Fruit fly (Drosophila melanogaster) whole organism, prepupa: ENCODE measurements around the gene AGO2.

Source experiments
- CG10669 ChIP-seq: fragments of 200-800 bp; sonication (Bioruptor generic); optimal IDR thresholded peaks from 3 replicates; lab custom pipeline; 2018; ENCODE audit warnings: missing biosample characterization, mild to moderate bottlenecking, missing genetic modification characterization, moderate library complexity
- CG11762 ChIP-seq: fragments of 200-800 bp; sonication (Bioruptor generic); optimal IDR thresholded peaks from 3 replicates; lab custom pipeline; 2016; ENCODE audit warnings: missing biosample characterization, missing genetic modification characterization; ENCODE audit not compliant: insufficient read depth
- CG11902 ChIP-seq: fragments of 200-800 bp; sonication (Bioruptor generic); optimal IDR thresholded peaks from 3 replicates; lab custom pipeline; 2016; ENCODE audit warnings: missing biosample characterization, missing genetic modification characterization
- CG15336 ChIP-seq: fragments of 200-800 bp; sonication (Bioruptor generic); IDR thresholded peaks from 2 replicates; pipeline ENCODE4 v1.3.6; 2022; ENCODE audit warnings: missing biosample characterization, missing genetic modification characterization
- CG1621 ChIP-seq: fragments of 200-800 bp; sonication (Bioruptor generic); optimal IDR thresholded peaks from 3 replicates; lab custom pipeline; 2018; ENCODE audit warnings: missing biosample characterization, mild to moderate bottlenecking, missing genetic modification characterization
- CG16779 ChIP-seq: fragments of 200-800 bp; sonication (Bioruptor generic); optimal IDR thresholded peaks from 3 replicates; lab custom pipeline; 2017; ENCODE audit warnings: missing biosample characterization, mild to moderate bottlenecking, missing genetic modification characterization
- CG32006 ChIP-seq: fragments of 200-800 bp; sonication (Bioruptor generic); optimal IDR thresholded peaks from 3 replicates; lab custom pipeline; 2017; ENCODE audit warnings: missing biosample characterization, mild to moderate bottlenecking, missing genetic modification characterization
- CG34406 ChIP-seq: fragments of 200-800 bp; sonication (Bioruptor generic); optimal IDR thresholded peaks from 3 replicates; lab custom pipeline; 2016; ENCODE audit warnings: missing biosample characterization, missing genetic modification characterization
- CG3919 ChIP-seq: fragments of 200-800 bp; sonication (Bioruptor generic); optimal IDR thresholded peaks from 3 replicates; lab custom pipeline; 2016; ENCODE audit warnings: missing biosample characterization, missing genetic modification characterization
- CG4318 ChIP-seq: fragments of 200-800 bp; sonication (Bioruptor generic); optimal IDR thresholded peaks from 3 replicates; lab custom pipeline; 2017; ENCODE audit warnings: missing biosample characterization, mild to moderate bottlenecking, missing genetic modification characterization
- CG6276 ChIP-seq: fragments of 200-800 bp; sonication (Bioruptor generic); optimal IDR thresholded peaks from 2 replicates; lab custom pipeline; 2017; ENCODE audit warnings: missing biosample characterization, mild to moderate bottlenecking, missing genetic modification characterization
- CG6792 ChIP-seq: fragments of 200-800 bp; sonication (Bioruptor generic); optimal IDR thresholded peaks from 3 replicates; lab custom pipeline; 2016; ENCODE audit warnings: missing biosample characterization, missing genetic modification characterization
- CG6808 ChIP-seq: fragments of 200-800 bp; sonication (Bioruptor generic); optimal IDR thresholded peaks from 3 replicates; lab custom pipeline; 2017; ENCODE audit warnings: missing biosample characterization, missing genetic modification characterization, mild to moderate bottlenecking, moderate library complexity, missing genetic modification reagents
- CG6854 ChIP-seq: fragments of 200-800 bp; sonication (Bioruptor generic); optimal IDR thresholded peaks from 2 replicates; lab custom pipeline; 2017; ENCODE audit warnings: missing biosample characterization, mild to moderate bottlenecking, missing genetic modification characterization
- CG7368 ChIP-seq: fragments of 200-800 bp; sonication (Bioruptor generic); optimal IDR thresholded peaks from 3 replicates; lab custom pipeline; 2016; ENCODE audit warnings: missing biosample characterization, missing genetic modification characterization
- CG8119 ChIP-seq: fragments of 200-800 bp; sonication (Bioruptor generic); IDR thresholded peaks from 3 replicates; pipeline ENCODE4 v1.3.6; 2022; ENCODE audit warnings: missing biosample characterization, missing genetic modification characterization
- CG8632 ChIP-seq: fragments of 200-800 bp; sonication (Bioruptor generic); optimal IDR thresholded peaks from 3 replicates; lab custom pipeline; 2016; ENCODE audit warnings: missing biosample characterization, missing genetic modification characterization
- CG9139 ChIP-seq: fragments of 200-800 bp; sonication (Bioruptor generic); optimal IDR thresholded peaks from 3 replicates; lab custom pipeline; 2017; ENCODE audit warnings: missing biosample characterization, mild to moderate bottlenecking, missing genetic modification characterization
- Eip78C ChIP-seq: fragments of 200-800 bp; sonication (Bioruptor generic); peaks from one replicate; lab custom pipeline; 2016; ENCODE audit warnings: missing biosample characterization, missing genetic modification characterization
- Eip93F ChIP-seq: fragments of 200-800 bp; sonication (Bioruptor generic); optimal IDR thresholded peaks from 2 replicates; lab custom pipeline; 2016; ENCODE audit warnings: missing biosample characterization, mild to moderate bottlenecking, missing genetic modification characterization
- Ets21C ChIP-seq: fragments of 200-800 bp; sonication (Bioruptor generic); optimal IDR thresholded peaks from 3 replicates; lab custom pipeline; 2016; ENCODE audit warnings: missing biosample characterization, missing genetic modification characterization
- Hr38 ChIP-seq: sonication (Bioruptor generic); optimal IDR thresholded peaks from 2 replicates; lab custom pipeline; 2016; ENCODE audit warnings: missing biosample characterization, missing genetic modification characterization
- Hr39 ChIP-seq: fragments of 200-800 bp; sonication (Bioruptor generic); optimal IDR thresholded peaks from 2 replicates; lab custom pipeline; 2016; ENCODE audit warnings: missing biosample characterization, missing genetic modification characterization
- Hr4 ChIP-seq: fragments of 200-800 bp; sonication (Bioruptor generic); optimal IDR thresholded peaks from 3 replicates; lab custom pipeline; 2016; ENCODE audit warnings: missing biosample characterization, missing genetic modification characterization
- Met ChIP-seq: fragments of 200-800 bp; sonication (Bioruptor generic); optimal IDR thresholded peaks from 3 replicates; lab custom pipeline; 2016; ENCODE audit warnings: missing biosample characterization, missing genetic modification characterization
- Smox ChIP-seq: fragments of 200-800 bp; sonication (Bioruptor generic); optimal IDR thresholded peaks from 3 replicates; lab custom pipeline; 2016; ENCODE audit warnings: missing biosample characterization, missing genetic modification characterization
- Sox102F ChIP-seq: fragments of 200-800 bp; sonication (Bioruptor generic); optimal IDR thresholded peaks from 2 replicates; lab custom pipeline; 2016; ENCODE audit warnings: missing biosample characterization, mild to moderate bottlenecking, missing genetic modification characterization
- Sox14 ChIP-seq: fragments of 200-800 bp; sonication (Bioruptor generic); optimal IDR thresholded peaks from 3 replicates; lab custom pipeline; 2016; ENCODE audit warnings: missing biosample characterization, missing genetic modification characterization
- Sox15 ChIP-seq: fragments of 200-800 bp; sonication (Bioruptor generic); optimal IDR thresholded peaks from 3 replicates; lab custom pipeline; 2016; ENCODE audit warnings: missing biosample characterization, missing genetic modification characterization
- achi ChIP-seq: fragments of 200-800 bp; sonication (Bioruptor generic); optimal IDR thresholded peaks from 3 replicates; lab custom pipeline; 2016; ENCODE audit warnings: missing biosample characterization, missing genetic modification characterization
- acj6 ChIP-seq: fragments of 200-800 bp; sonication (Bioruptor generic); optimal IDR thresholded peaks from 3 replicates; lab custom pipeline; 2016; ENCODE audit warnings: missing biosample characterization, missing genetic modification characterization
- dac ChIP-seq: fragments of 200-800 bp; sonication (Bioruptor generic); optimal IDR thresholded peaks from 2 replicates; lab custom pipeline; 2017; ENCODE audit warnings: missing biosample characterization, mild to moderate bottlenecking, missing genetic modification characterization
- dsx ChIP-seq: fragments of 200-800 bp; optimal IDR thresholded peaks from 3 replicates; lab custom pipeline; 2019; ENCODE audit warnings: missing biosample characterization, mild to moderate bottlenecking, missing genetic modification characterization, moderate library complexity; ENCODE audit not compliant: poor library complexity, severe bottlenecking
- eg ChIP-seq: fragments of 200-800 bp; sonication (Bioruptor generic); IDR thresholded peaks from 3 replicates; pipeline ENCODE4 v1.3.6; 2022; ENCODE audit warnings: missing biosample characterization, missing genetic modification characterization
- fkh ChIP-seq: fragments of 200-800 bp; sonication (Bioruptor generic); optimal IDR thresholded peaks from 3 replicates; lab custom pipeline; 2017; ENCODE audit warnings: missing biosample characterization, mild to moderate bottlenecking, missing genetic modification characterization, moderate library complexity
- net ChIP-seq: fragments of 200-800 bp; sonication (Bioruptor generic); optimal IDR thresholded peaks from 3 replicates; lab custom pipeline; 2016; ENCODE audit warnings: missing biosample characterization, missing genetic modification characterization
- pdm3 ChIP-seq: fragments of 200-800 bp; sonication (Bioruptor generic); optimal IDR thresholded peaks from 3 replicates; lab custom pipeline; 2016; ENCODE audit warnings: missing biosample characterization, missing genetic modification characterization
- spab ChIP-seq: fragments of 200-800 bp; sonication (Bioruptor generic); optimal IDR thresholded peaks from 2 replicates; lab custom pipeline; 2017; ENCODE audit warnings: missing biosample characterization, mild to moderate bottlenecking, missing genetic modification characterization, missing genetic modification reagents
- ss ChIP-seq, 2 experiments: fragments of 200-800 bp; sonication (Bioruptor generic); optimal IDR thresholded peaks; 2 replicates in 1 of 2; 3 replicates in 1 of 2; lab custom pipeline; 2017 to 2018; ENCODE audit warnings: mild to moderate bottlenecking in 2 of 2, missing biosample characterization in 2 of 2, missing genetic modification characterization in 2 of 2, moderate library complexity in 1 of 2
- svp ChIP-seq: fragments of 200-800 bp; sonication (Bioruptor generic); peaks from one replicate; lab custom pipeline; 2016; ENCODE audit warnings: missing biosample characterization, missing genetic modification characterization
- topi ChIP-seq: fragments of 200-800 bp; sonication (Bioruptor generic); optimal IDR thresholded peaks from 3 replicates; lab custom pipeline; 2016; ENCODE audit warnings: missing biosample characterization, missing genetic modification characterization
- vri ChIP-seq: fragments of 200-800 bp; sonication (Bioruptor generic); optimal IDR thresholded peaks from 3 replicates; lab custom pipeline; 2016; ENCODE audit warnings: missing biosample characterization, mild to moderate bottlenecking, missing genetic modification characterization

The AGO2 gene

DNA sequence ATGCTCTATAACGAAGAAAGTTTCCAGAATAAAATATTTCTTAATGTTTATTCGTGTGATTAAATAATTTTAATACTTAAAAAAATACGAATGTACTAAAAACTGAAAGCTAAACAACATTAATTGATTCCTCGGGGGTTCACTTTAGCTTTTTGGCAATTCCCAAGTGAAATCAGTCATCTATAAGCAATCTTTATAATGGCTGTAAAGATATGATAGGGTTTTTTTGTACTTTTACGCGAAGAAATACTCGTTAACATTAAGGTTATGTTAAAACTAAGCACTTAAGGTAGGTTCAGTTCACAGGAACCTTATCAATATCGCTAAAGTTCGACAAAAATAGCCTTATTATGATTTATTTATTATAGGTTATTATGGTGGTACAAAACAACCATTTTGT is 34.0 kb upstream of the AGO2 start:
- TF ChIP-seq CG7368 (GFP tag; lab: Kevin White, UChicago) (no peak), CG11762 (GFP tag; lab: Kevin White, UChicago) (no peak), CG34406 (GFP tag; lab: Kevin White, UChicago) (no peak), CG6792 (GFP tag; lab: Kevin White, UChicago) (no peak)
- TF ChIP-seq, all 60 proteins: peak for 0

DNA sequence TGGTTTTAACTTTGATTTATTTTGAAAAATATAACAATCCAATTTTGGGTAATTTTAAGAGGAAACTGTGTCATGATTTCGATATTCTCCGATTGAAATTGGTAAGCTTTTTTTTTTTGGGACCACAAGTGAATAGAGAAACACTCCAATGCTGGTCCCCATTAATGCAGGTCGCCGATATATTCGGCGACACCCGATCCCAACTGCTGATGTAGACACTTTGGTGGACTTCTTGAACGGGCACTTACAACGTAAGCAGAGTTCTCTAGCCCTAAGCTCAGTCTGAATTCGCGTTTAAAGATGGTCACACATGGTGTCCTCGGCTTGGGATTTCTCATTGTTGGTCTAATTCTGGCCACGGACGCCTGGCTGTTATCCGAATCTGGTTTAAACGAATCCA is 33.6 kb upstream of the AGO2 start, which contains the start of gene yellow-k:
TSS of gene yellow-k (plus strand) at position 301 of the 400 bp plus-strand sequence.
- no peak for TF ChIP-seq Sox15
- TF ChIP-seq dsx (GFP tag; lab: Kevin White, UChicago): no peak
- no peak for TF ChIP-seq achi
- no peak for TF ChIP-seq Eip78C
- TF ChIP-seq fkh (GFP tag; lab: Kevin White, UChicago): no peak
- no peak for TF ChIP-seq CG3919 (GFP tag; lab: Kevin White, UChicago)
- TF ChIP-seq CG16779: no peak
- TF ChIP-seq Sox14: no peak
- no peak for TF ChIP-seq dac (GFP tag; lab: Kevin White, UChicago)
- TF ChIP-seq eg (GFP tag; lab: Robert Waterston, UW): no peak
- TF ChIP-seq CG8632: no peak
- no peak for TF ChIP-seq CG7368 (GFP tag; lab: Kevin White, UChicago)
- no peak for TF ChIP-seq Hr38 (GFP tag; lab: Kevin White, UChicago)
- TF ChIP-seq CG32006 (GFP tag; lab: Kevin White, UChicago): no peak
- TF ChIP-seq CG9139: no peak
- no peak for TF ChIP-seq CG10669 (GFP tag; lab: Kevin White, UChicago)
- no peak for TF ChIP-seq Met
- TF ChIP-seq CG6276 (GFP tag; lab: Kevin White, UChicago): no peak
- no peak for TF ChIP-seq svp
- no peak for TF ChIP-seq Smox (GFP tag; lab: Kevin White, UChicago)

dm6 chr3L:15523806-15524346 is 30.0 kb upstream of the AGO2 start, which contains the start of gene CG7945:
TSS of gene CG7945 (minus strand) at chr3L:15524137.
- no peak for TF ChIP-seq Ets21C (GFP tag; lab: Kevin White, UChicago)
- TF ChIP-seq fkh (GFP tag; lab: Kevin White, UChicago): peak; percentile 3
- no peak for TF ChIP-seq CG34406 (GFP tag; lab: Kevin White, UChicago)
- TF ChIP-seq CG6854 (GFP tag; lab: Kevin White, UChicago): no peak
- no peak for TF ChIP-seq svp
- no peak for TF ChIP-seq Smox (GFP tag; lab: Kevin White, UChicago)
- no peak for TF ChIP-seq Hr38 (GFP tag; lab: Kevin White, UChicago)
- no peak for TF ChIP-seq CG11902 (GFP tag; lab: Kevin White, UChicago)
- peak; percentile 24 for TF ChIP-seq vri (GFP tag; lab: Kevin White, UChicago)
- no peak for TF ChIP-seq CG1621
- no peak for TF ChIP-seq CG3919 (GFP tag; lab: Kevin White, UChicago)
- TF ChIP-seq acj6 (GFP tag; lab: Kevin White, UChicago): no peak
- TF ChIP-seq Sox102F (GFP tag; lab: Kevin White, UChicago): no peak
- no peak for TF ChIP-seq net (GFP tag; lab: Kevin White, UChicago)
- no peak for TF ChIP-seq spab (GFP tag; lab: Kevin White, UChicago)
- TF ChIP-seq achi: no peak
- TF ChIP-seq Eip93F (GFP tag; lab: Kevin White, UChicago): peak; percentile 7
- TF ChIP-seq CG15336 (GFP tag; lab: Robert Waterston, UW): no peak
- no peak for TF ChIP-seq CG4318
- no peak for TF ChIP-seq CG8119 (GFP tag; lab: Robert Waterston, UW)

DNA sequence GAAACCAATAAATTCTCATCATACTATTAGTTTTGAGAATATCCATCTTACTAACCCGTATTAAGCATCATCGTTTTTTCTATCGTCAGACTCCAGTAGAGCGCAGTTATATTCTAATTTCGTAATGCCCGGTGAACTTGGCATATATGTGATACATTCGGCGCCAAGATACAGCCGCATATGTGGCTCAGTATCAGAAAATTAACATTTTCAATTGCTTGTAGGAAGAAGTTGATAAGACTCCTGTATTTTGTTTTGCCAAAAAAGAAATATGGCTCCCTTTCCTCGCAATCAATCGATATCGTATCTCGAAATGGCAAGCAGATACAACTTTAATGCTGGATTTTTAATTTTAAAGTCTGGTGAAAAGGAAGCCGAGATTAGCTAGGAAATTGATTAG is 28.8 kb upstream of the AGO2 start, which contains the start of gene CG33986:
TSS of gene CG33986 (minus strand) at position 101 of the 400 bp plus-strand sequence.
- TF ChIP-seq ss (GFP tag; optimal IDR thresholded peaks at IDR 0.05; lab: Kevin White, UChicago) (no peak), CG11762 (GFP tag; lab: Kevin White, UChicago) (no peak), achi (no peak), Hr4 (GFP tag; lab: Kevin White, UChicago) (no peak), Ets21C (GFP tag; lab: Kevin White, UChicago) (no peak), fkh (GFP tag; lab: Kevin White, UChicago) (no peak), CG15336 (GFP tag; lab: Robert Waterston, UW) (no peak), CG3919 (GFP tag; lab: Kevin White, UChicago) (no peak), topi (GFP tag; lab: Kevin White, UChicago) (no peak), acj6 (GFP tag; lab: Kevin White, UChicago) (no peak), CG6808 (GFP tag; lab: Kevin White, UChicago) (no peak), CG8632 (no peak), CG34406 (GFP tag; lab: Kevin White, UChicago) (no peak), CG6792 (GFP tag; lab: Kevin White, UChicago) (no peak), Hr39 (GFP tag; lab: Kevin White, UChicago) (no peak), Eip93F (GFP tag; lab: Kevin White, UChicago) (no peak), pdm3 (GFP tag; lab: Kevin White, UChicago) (no peak)
